Worm (Caenorhabditis elegans): ENCODE results near the gene C04C3.14.
"Not testable (repeated sequence)": the region's sequence is repeated elsewhere in the genome, so short reads cannot be mapped to it uniquely, and the experiment has no call there.

Gene C04C3.14

ce11 chrIV:3433387-3433786, 37.7 kb downstream of the C04C3.14 start, which contains the start of gene C04C3.7:
Gene C04C3.7, minus strand, starts transcription at chrIV:3433487.
- not testable (repeated sequence) for TF ChIP-seq F33H1.4 (GFP tag; IDR thresholded peaks at IDR 0.05); dpl-1 (GFP tag; optimal IDR thresholded peaks at IDR 0.05); Y79H2A.3 (GFP tag; conservative IDR thresholded peaks at IDR 0.05)

ce11 chrIV:3436021-3436420, 40.3 kb downstream of the C04C3.14 start, which contains the start of gene srz-32:
Gene srz-32, plus strand, starts transcription at chrIV:3436321.
- TF ChIP-seq ceh-40 (GFP tag; IDR thresholded peaks at IDR 0.05) (no peak), B0035.1 (tag; optimal IDR thresholded peaks at IDR 0.05) (no peak), tbx-9 (tag; optimal IDR thresholded peaks at IDR 0.05; ENCODE audit: borderline replicate concordance) (no peak), madf-3 (GFP tag; IDR thresholded peaks at IDR 0.05) (no peak), lin-35 (GFP tag; optimal IDR thresholded peaks at IDR 0.05) (no peak), unc-130 (GFP tag; optimal IDR thresholded peaks at IDR 0.05) (no peak), let-607 (tag; optimal IDR thresholded peaks at IDR 0.05) (no peak), F49E8.2 (tag; optimal IDR thresholded peaks at IDR 0.05; ENCODE audit: insufficient read depth) (no peak), efl-1 (GFP tag; optimal IDR thresholded peaks at IDR 0.05) (no peak), attf-6 (GFP tag; IDR thresholded peaks at IDR 0.05) (no peak), aptf-3 (GFP tag; IDR thresholded peaks at IDR 0.05) (no peak), hlh-12 (tag; optimal IDR thresholded peaks at IDR 0.05) (no peak), F10E7.11 (tag; optimal IDR thresholded peaks at IDR 0.05) (no peak), nhr-90 (tag; optimal IDR thresholded peaks at IDR 0.05) (no peak), madf-8 (GFP tag; conservative IDR thresholded peaks at IDR 0.05) (no peak), lin-54 (GFP tag; optimal IDR thresholded peaks at IDR 0.05) (no peak), dox-1 (GFP tag; IDR thresholded peaks at IDR 0.05) (no peak)

- TF ChIP-seq D2030.7 (GFP tag; IDR thresholded peaks at IDR 0.05), result no peak
- no peak for TF ChIP-seq mcd-1 (GFP tag; IDR thresholded peaks at IDR 0.05)
- TF ChIP-seq ccch-3 (GFP tag; optimal IDR thresholded peaks at IDR 0.05), result no peak
- no peak for TF ChIP-seq T07F8.4 (tag; optimal IDR thresholded peaks at IDR 0.05)
- TF ChIP-seq F10E7.11 (tag; optimal IDR thresholded peaks at IDR 0.05), result no peak
- TF ChIP-seq ceh-79 (tag; optimal IDR thresholded peaks at IDR 0.05), result no peak
- TF ChIP-seq nfyb-1 (GFP tag; IDR thresholded peaks at IDR 0.05), result no peak
- no peak for TF ChIP-seq hmg-20 (GFP tag; IDR thresholded peaks at IDR 0.05)
- TF ChIP-seq cebp-1 (GFP tag; IDR thresholded peaks at IDR 0.05), result no peak
- TF ChIP-seq cebp-1 (tag; optimal IDR thresholded peaks at IDR 0.05), result no peak
These were observed 42.3 kb downstream of the C04C3.14 start, which contains the start of gene grd-13 for ce11 chrIV:3438022-3438421. Gene grd-13, plus strand, starts transcription at chrIV:3438312.

- TF ChIP-seq zfh-2 (GFP tag; conservative IDR thresholded peaks at IDR 0.05), result 0 out of 2 replicates have a peak, but pooled peaks have one; percentile 5
- TF ChIP-seq F57C9.4 (tag; optimal IDR thresholded peaks at IDR 0.05), result no peak
- no peak for TF ChIP-seq F55B11.4 (tag; optimal IDR thresholded peaks at IDR 0.05; ENCODE audit: borderline replicate concordance, insufficient read depth)
- TF ChIP-seq nhr-80 (tag; optimal IDR thresholded peaks at IDR 0.05), result no peak
- no peak for TF ChIP-seq Y79H2A.3 (GFP tag; conservative IDR thresholded peaks at IDR 0.05)
These were observed 43.7 kb downstream of the C04C3.14 start, which contains the start of gene grd-3 for ce11 chrIV:3439354-3439753. Gene grd-3, plus strand, starts transcription at chrIV:3439655.

ce11 chrIV:3440848-3441247, 45.2 kb downstream of the C04C3.14 start, which contains the start of gene grd-10:
Gene grd-10, plus strand, starts transcription at chrIV:3441055.
- TF ChIP-seq ceh-91 (GFP tag; IDR thresholded peaks at IDR 0.05) (no peak), Y95B8A.8 (GFP tag; IDR thresholded peaks at IDR 0.05) (no peak), B0019.2 (GFP tag; conservative IDR thresholded peaks at IDR 0.05) (no peak), lin-26 (GFP tag; IDR thresholded peaks at IDR 0.05) (no peak), die-1 (tag; optimal IDR thresholded peaks at IDR 0.05) (no peak), unc-130 (GFP tag; optimal IDR thresholded peaks at IDR 0.05) (no peak)
